Worm (Caenorhabditis elegans) whole organism, L1 larva: ENCODE measurements around the gene R09D1.14.

ENCODE experiments used
- blmp-1 ChIP-seq: fragments of 150-350 bp; optimal IDR thresholded peaks from 2 replicates; lab custom pipeline; 2014; ENCODE audit warnings: missing biosample characterization, missing genetic modification characterization
- ceh-82 ChIP-seq, 3 experiments: fragments of 150-350 bp in 1 of 3; sonication (generic microtip) in 2 of 3; optimal IDR thresholded peaks; 2 replicates each; lab custom pipeline; 2014 to 2017; ENCODE audit warnings: missing biosample characterization in 3 of 3, missing genetic modification characterization in 3 of 3
- dsc-1 ChIP-seq: sonication (generic microtip); optimal IDR thresholded peaks from 2 replicates; lab custom pipeline; 2016; ENCODE audit warnings: mild to moderate bottlenecking, missing genetic modification characterization, missing compliant biosample characterization
- egl-27 ChIP-seq, 2 experiments: fragments of 150-350 bp in 1 of 2; sonication (generic microtip); optimal IDR thresholded peaks; 3 replicates each; lab custom pipeline; 2017 to 2018; ENCODE audit warnings: missing biosample characterization in 2 of 2, missing genetic modification characterization in 2 of 2, missing genetic modification reagents in 2 of 2
- elt-2 ChIP-seq: sonication (generic microtip); optimal IDR thresholded peaks from 2 replicates; lab custom pipeline; 2016; ENCODE audit warnings: missing genetic modification characterization, mild to moderate bottlenecking, inconsistent platforms, missing compliant biosample characterization, missing genetic modification reagents
- ets-5 ChIP-seq: fragments of 200-800 bp; sonication (Bioruptor generic); IDR thresholded peaks from 2 replicates; pipeline ENCODE4 v1.3.6; 2022; ENCODE audit warnings: missing genetic modification characterization, missing compliant biosample characterization
- fkh-10 ChIP-seq: sonication (generic microtip); optimal IDR thresholded peaks from 2 replicates; lab custom pipeline; 2017; ENCODE audit warnings: missing biosample characterization, missing genetic modification reagents, missing genetic modification characterization
- hlh-4 ChIP-seq: sonication (generic microtip); optimal IDR thresholded peaks from 2 replicates; lab custom pipeline; 2016; ENCODE audit warnings: mild to moderate bottlenecking, missing genetic modification characterization, missing compliant biosample characterization
- hpl-2 ChIP-seq: fragments of 150-350 bp; optimal IDR thresholded peaks from 2 replicates; lab custom pipeline; 2014; ENCODE audit warnings: missing biosample characterization, missing genetic modification reagents, missing genetic modification characterization
- jun-1 ChIP-seq: fragments of 150-350 bp; optimal IDR thresholded peaks from 2 replicates; lab custom pipeline; 2014; ENCODE audit warnings: missing biosample characterization, missing genetic modification reagents, missing genetic modification characterization
- lin-15B ChIP-seq: fragments of 150-350 bp; sonication (generic microtip); optimal IDR thresholded peaks from 3 replicates; lab custom pipeline; 2014; ENCODE audit warnings: missing biosample characterization, missing genetic modification characterization
- lir-3 ChIP-seq: sonication (generic microtip); optimal IDR thresholded peaks from 2 replicates; lab custom pipeline; 2016; ENCODE audit warnings: mild to moderate bottlenecking, missing genetic modification characterization, moderate library complexity, missing compliant biosample characterization; ENCODE audit not compliant: poor library complexity
- mdl-1 ChIP-seq, 2 experiments: fragments of 150-350 bp; optimal IDR thresholded peaks; 2 replicates each; lab custom pipeline; 2014 to 2017; ENCODE audit warnings: missing biosample characterization in 2 of 2, missing genetic modification characterization in 2 of 2, inconsistent platforms in 1 of 2
- nhr-12 ChIP-seq: sonication (generic microtip); optimal IDR thresholded peaks from 2 replicates; lab custom pipeline; 2017; ENCODE audit warnings: missing biosample characterization, missing genetic modification characterization
- nhr-19 ChIP-seq: fragments of 200-800 bp; sonication (Bioruptor generic); conservative IDR thresholded peaks from 2 replicates; pipeline ENCODE4 v1.3.6; 2022; ENCODE audit warnings: missing genetic modification characterization, missing compliant biosample characterization
- nhr-28 ChIP-seq: fragments of 150-350 bp; optimal IDR thresholded peaks from 2 replicates; lab custom pipeline; 2014; ENCODE audit warnings: missing biosample characterization, missing genetic modification characterization
- nhr-47 ChIP-seq: sonication (generic microtip); optimal IDR thresholded peaks from 2 replicates; lab custom pipeline; 2016; ENCODE audit warnings: mild to moderate bottlenecking, missing genetic modification characterization, moderate library complexity, missing compliant biosample characterization
- nhr-71 ChIP-seq: sonication (generic microtip); optimal IDR thresholded peaks from 2 replicates; lab custom pipeline; 2016; ENCODE audit warnings: mild to moderate bottlenecking, missing genetic modification characterization, moderate library complexity, missing compliant biosample characterization
- nhr-90 ChIP-seq: sonication (generic microtip); optimal IDR thresholded peaks from 2 replicates; lab custom pipeline; 2016; ENCODE audit warnings: mild to moderate bottlenecking, missing genetic modification characterization, missing compliant biosample characterization; ENCODE audit not compliant: poor library complexity
- pag-3 ChIP-seq: sonication (generic microtip); optimal IDR thresholded peaks from 2 replicates; lab custom pipeline; 2017; ENCODE audit warnings: missing genetic modification characterization, mild to moderate bottlenecking, missing compliant biosample characterization, antibody characterized with exemption, borderline replicate concordance; ENCODE audit not compliant: insufficient read depth
- tlp-1 ChIP-seq: fragments of 150-350 bp; optimal IDR thresholded peaks from 2 replicates; lab custom pipeline; 2014; ENCODE audit warnings: missing biosample characterization, missing genetic modification characterization
- zip-4 ChIP-seq: fragments of 200-800 bp; sonication (Bioruptor generic); optimal IDR thresholded peaks from 2 replicates; lab custom pipeline; 2018; ENCODE audit warnings: mild to moderate bottlenecking, missing genetic modification characterization, moderate library complexity, missing compliant biosample characterization
- ztf-4 ChIP-seq: fragments of 150-350 bp; optimal IDR thresholded peaks from 2 replicates; lab custom pipeline; 2014; ENCODE audit warnings: missing biosample characterization, missing genetic modification characterization

R09D1.14 gene

DNA sequence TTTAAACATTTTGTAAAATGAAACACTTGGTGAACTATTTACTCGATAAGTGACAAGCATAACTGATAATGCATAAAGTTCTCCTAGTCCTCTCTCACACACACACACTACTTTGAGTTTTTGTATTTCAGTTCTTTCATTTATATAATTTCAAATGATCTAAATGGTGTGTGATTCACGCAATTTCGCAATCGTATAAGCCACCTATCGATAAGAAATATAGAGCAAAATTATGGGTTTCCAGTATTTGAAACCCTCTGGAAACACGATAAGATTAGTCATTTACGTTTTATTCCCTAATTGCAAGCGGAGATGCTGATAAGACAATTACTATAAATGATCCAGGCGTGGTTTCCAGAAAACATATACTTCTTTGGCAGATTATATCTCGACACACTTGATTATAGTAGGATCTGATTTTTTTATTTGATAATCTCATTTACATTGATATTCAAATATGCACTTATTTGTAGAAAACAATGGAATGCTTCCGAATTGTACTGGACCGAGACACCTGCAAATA lies 47.2 kb downstream of the R09D1.14 start, which contains the start of gene arrd-3:
Gene arrd-3 (plus strand): TSS at position 473 of the 523 bp plus-strand sequence.
- TF ChIP-seq ceh-82 (tag; optimal IDR thresholded peaks at IDR 0.05; lab: Kevin White, UChicago): no peak
- no peak for TF ChIP-seq hpl-2 (GFP tag; lab: Kevin White, UChicago)
- peak; percentile 66 for TF ChIP-seq elt-2
- no peak for TF ChIP-seq lin-15B (tag; lab: Kevin White, UChicago)
- TF ChIP-seq tlp-1 (tag; lab: Kevin White, UChicago): peak; percentile 10
- no peak for TF ChIP-seq nhr-90 (tag; lab: Kevin White, UChicago)
- no peak for TF ChIP-seq nhr-71 (tag; lab: Kevin White, UChicago)
- TF ChIP-seq ztf-4 (tag; lab: Kevin White, UChicago): no peak

DNA sequence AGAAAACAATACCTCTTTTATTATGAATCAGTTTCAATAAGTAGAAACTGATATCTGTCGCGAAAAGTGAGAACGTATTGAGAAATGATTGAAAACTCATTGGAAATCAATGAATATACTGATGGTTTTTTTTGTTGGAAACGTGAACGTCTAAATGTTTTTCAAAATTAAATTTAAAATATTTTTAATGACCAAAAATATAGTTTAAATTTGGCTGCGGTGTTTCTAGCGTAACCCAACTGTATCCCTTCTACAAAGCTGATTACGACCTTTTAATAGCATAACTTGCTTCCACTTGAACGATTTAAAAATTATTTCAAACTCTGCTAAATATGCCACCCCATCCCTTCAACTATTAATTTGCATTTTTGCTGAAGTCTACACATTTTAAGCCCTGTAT lies 47.9 kb downstream of the R09D1.14 start, which contains the start of gene M176.9:
Gene M176.9 (minus strand): TSS at position 101 of the 400 bp plus-strand sequence.
- no peak for TF ChIP-seq nhr-71 (tag; lab: Kevin White, UChicago)
- TF ChIP-seq egl-27 (tag; optimal IDR thresholded peaks at IDR 0.05; lab: Kevin White, UChicago): no peak
- no peak for TF ChIP-seq jun-1
- no peak for TF ChIP-seq nhr-12 (tag; lab: Kevin White, UChicago)
- TF ChIP-seq ets-5 (GFP tag; lab: Robert Waterston, UW): no peak
- no peak for TF ChIP-seq dsc-1 (tag; lab: Kevin White, UChicago)
- no peak for TF ChIP-seq pag-3 (tag; lab: Kevin White, UChicago)
- TF ChIP-seq lir-3: no peak
- TF ChIP-seq zip-4: no peak
- TF ChIP-seq mdl-1 (tag; optimal IDR thresholded peaks at IDR 0.05; lab: Kevin White, UChicago): no peak
- no peak for TF ChIP-seq blmp-1
- no peak for TF ChIP-seq nhr-28 (tag; lab: Kevin White, UChicago)
- TF ChIP-seq fkh-10 (GFP tag; lab: Kevin White, UChicago): no peak
- no peak for TF ChIP-seq nhr-47 (tag; lab: Kevin White, UChicago)
- no peak for TF ChIP-seq hlh-4
- no peak for TF ChIP-seq nhr-19 (GFP tag; lab: Robert Waterston, UW)
- TF ChIP-seq hpl-2 (GFP tag; lab: Kevin White, UChicago): no peak
